Worm (Caenorhabditis elegans): ENCODE measurements around the gene cox-6B.

Gene cox-6B

ce11 chrIII:2768635-2769034 lies 69.2 kb downstream of the cox-6B start, which contains the start of gene swsn-3:
Gene swsn-3 (minus strand): TSS chrIII:2768679.
- TF ChIP-seq sem-2 (GFP tag; optimal IDR thresholded peaks at IDR 0.05): peak; percentile 58
- peak; percentile 36 for TF ChIP-seq nhr-2 (tag; optimal IDR thresholded peaks at IDR 0.05)
- peak; percentile 59 for TF ChIP-seq cnd-1 (tag; optimal IDR thresholded peaks at IDR 0.05)
- TF ChIP-seq elt-3 (tag; optimal IDR thresholded peaks at IDR 0.05): peak; percentile 38
- TF ChIP-seq zip-8 (tag; optimal IDR thresholded peaks at IDR 0.05): no peak
- peak; percentile 56 for TF ChIP-seq nhr-76 (tag; optimal IDR thresholded peaks at IDR 0.05)
- peak; percentile 89 for TF ChIP-seq M03D4.4 (tag; optimal IDR thresholded peaks at IDR 0.05)
- peak; percentile 64 for TF ChIP-seq unc-39 (tag; optimal IDR thresholded peaks at IDR 0.05)
- peak; percentile 88 for TF ChIP-seq ztf-11 (tag; optimal IDR thresholded peaks at IDR 0.05)
- peak; percentile 76 for TF ChIP-seq drap-1 (GFP tag; optimal IDR thresholded peaks at IDR 0.05)
- peak; percentile 61 for TF ChIP-seq flh-1 (GFP tag; optimal IDR thresholded peaks at IDR 0.05)
- peak; percentile 94 for TF ChIP-seq nhr-237 (tag; optimal IDR thresholded peaks at IDR 0.05)
- peak; percentile 46 for TF ChIP-seq unc-62 (GFP tag; optimal IDR thresholded peaks at IDR 0.05)
- peak; percentile 88 for TF ChIP-seq ceh-83 (GFP tag; optimal IDR thresholded peaks at IDR 0.05)
- peak; percentile 90 for TF ChIP-seq lin-13 (tag; optimal IDR thresholded peaks at IDR 0.05)
- TF ChIP-seq nhr-12 (tag; optimal IDR thresholded peaks at IDR 0.05): peak; percentile 60
- peak; percentile 80 for TF ChIP-seq mab-5 (tag; optimal IDR thresholded peaks at IDR 0.05)
- TF ChIP-seq mls-2 (tag; optimal IDR thresholded peaks at IDR 0.05): peak; percentile 93
- peak; percentile 79 for TF ChIP-seq tbx-8 (GFP tag; optimal IDR thresholded peaks at IDR 0.05)
- TF ChIP-seq snpc-4 (tag; optimal IDR thresholded peaks at IDR 0.05): no peak
- peak; percentile 88 for TF ChIP-seq unc-120 (tag; optimal IDR thresholded peaks at IDR 0.05; ENCODE audit: poor library complexity, severe bottlenecking)
- peak; percentile 92 for TF ChIP-seq sptf-1 (tag; optimal IDR thresholded peaks at IDR 0.05)
- TF ChIP-seq lin-32 (GFP tag; optimal IDR thresholded peaks at IDR 0.05): no peak
- TF ChIP-seq bed-3 (GFP tag; optimal IDR thresholded peaks at IDR 0.05): peak; percentile 68
- peak; percentile 22 for TF ChIP-seq elt-1 (tag; optimal IDR thresholded peaks at IDR 0.05; ENCODE audit: borderline replicate concordance, insufficient read depth)
- TF ChIP-seq pha-4 (tag; optimal IDR thresholded peaks at IDR 0.05): peak; percentile 79
- TF ChIP-seq ham-2 (GFP tag; optimal IDR thresholded peaks at IDR 0.05): peak; percentile 63
- TF ChIP-seq ceh-43 (GFP tag; optimal IDR thresholded peaks at IDR 0.05): peak; percentile 95
- peak; percentile 88 for TF ChIP-seq ces-1 (GFP tag; optimal IDR thresholded peaks at IDR 0.05)
- TF ChIP-seq ceh-39 (tag; optimal IDR thresholded peaks at IDR 0.05): peak; percentile 90
- peak; percentile 39 for TF ChIP-seq nhr-28 (tag; optimal IDR thresholded peaks at IDR 0.05)
- peak; percentile 78 for TF ChIP-seq hlh-1 (tag; optimal IDR thresholded peaks at IDR 0.05)
- TF ChIP-seq mep-1 (tag; optimal IDR thresholded peaks at IDR 0.05): peak; percentile 93
- peak; percentile 84 for TF ChIP-seq lsy-2 (tag; optimal IDR thresholded peaks at IDR 0.05)
- TF ChIP-seq blmp-1 (tag; optimal IDR thresholded peaks at IDR 0.05): peak; percentile 9

DNA sequence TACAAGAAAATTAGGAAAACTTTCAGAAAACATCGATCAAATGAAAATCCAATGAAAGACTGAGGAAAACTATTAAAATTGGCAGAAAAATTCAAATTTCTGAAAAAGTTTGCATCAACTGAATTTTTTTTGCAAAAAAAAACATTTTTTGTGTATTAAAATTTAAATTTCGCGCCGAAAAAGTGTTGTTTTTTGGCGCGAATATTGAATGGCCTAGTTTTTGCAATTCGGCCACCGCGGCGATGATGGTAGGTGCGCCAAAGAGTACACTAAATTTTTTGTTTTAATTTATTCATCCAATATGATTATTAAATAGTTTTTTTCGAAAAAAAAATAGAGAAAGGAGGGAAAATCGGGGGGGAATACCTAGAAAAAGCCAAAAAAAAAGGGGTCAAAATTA lies 69.6 kb downstream of the cox-6B start:
- TF ChIP-seq pha-4 (tag; optimal IDR thresholded peaks at IDR 0.05) (no peak), sem-2 (GFP tag; optimal IDR thresholded peaks at IDR 0.05) (no peak), zip-8 (tag; optimal IDR thresholded peaks at IDR 0.05) (no peak), mab-5 (tag; optimal IDR thresholded peaks at IDR 0.05) (no peak), ces-1 (GFP tag; optimal IDR thresholded peaks at IDR 0.05) (no peak), elt-3 (tag; optimal IDR thresholded peaks at IDR 0.05) (no peak), mep-1 (tag; optimal IDR thresholded peaks at IDR 0.05) (no peak)

DNA sequence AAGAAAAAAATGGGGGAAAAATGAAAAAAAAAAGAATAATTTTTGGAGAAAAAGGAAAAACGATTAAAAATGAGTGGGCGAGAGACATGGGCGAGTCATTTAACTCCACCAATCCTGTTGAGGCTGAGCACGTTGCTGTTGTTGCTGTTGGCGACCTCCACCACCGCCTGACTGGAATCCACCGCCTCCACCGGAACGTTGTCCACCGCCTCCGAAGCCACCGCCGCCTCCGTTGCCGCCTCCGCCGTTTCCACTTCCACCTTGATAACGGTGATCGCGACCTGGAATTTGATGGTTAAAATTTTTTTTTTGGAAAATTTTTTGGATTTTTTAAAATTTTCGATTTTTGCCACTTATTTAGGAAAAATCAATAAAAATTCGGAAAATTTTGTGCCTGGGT lies 71.3 kb downstream of the cox-6B start:
- TF ChIP-seq unc-62 (GFP tag; optimal IDR thresholded peaks at IDR 0.05) (no peak), ceh-43 (GFP tag; optimal IDR thresholded peaks at IDR 0.05) (no peak), ztf-11 (tag; optimal IDR thresholded peaks at IDR 0.05) (no peak), zip-8 (tag; optimal IDR thresholded peaks at IDR 0.05) (no peak), M03D4.4 (tag; optimal IDR thresholded peaks at IDR 0.05) (no peak), sem-2 (GFP tag; optimal IDR thresholded peaks at IDR 0.05) (no peak), nhr-76 (tag; optimal IDR thresholded peaks at IDR 0.05) (no peak), drap-1 (GFP tag; optimal IDR thresholded peaks at IDR 0.05) (no peak), unc-39 (tag; optimal IDR thresholded peaks at IDR 0.05) (no peak), mls-2 (tag; optimal IDR thresholded peaks at IDR 0.05) (no peak), lin-32 (GFP tag; optimal IDR thresholded peaks at IDR 0.05) (no peak), tbx-8 (GFP tag; optimal IDR thresholded peaks at IDR 0.05) (no peak), elt-1 (tag; optimal IDR thresholded peaks at IDR 0.05; ENCODE audit: borderline replicate concordance, insufficient read depth) (no peak)

Data from whole organism, mixed stage, embryonic.